Fruit fly (Drosophila melanogaster) whole organism, prepupa: Measurements from ENCODE around the gene ssp2.

Source experiments
- CG3919 ChIP-seq: fragments of 200-800 bp; sonication (Bioruptor generic); optimal IDR thresholded peaks from 3 replicates; lab custom pipeline; 2016; ENCODE audit warnings: missing biosample characterization, missing genetic modification characterization
- Eip75B ChIP-seq: fragments of 200-800 bp; sonication (Bioruptor generic); optimal IDR thresholded peaks from 3 replicates; lab custom pipeline; 2016; ENCODE audit warnings: missing biosample characterization, missing genetic modification characterization
- Eip78C ChIP-seq: fragments of 200-800 bp; sonication (Bioruptor generic); peaks from one replicate; lab custom pipeline; 2016; ENCODE audit warnings: missing biosample characterization, missing genetic modification characterization
- Eip93F ChIP-seq: fragments of 200-800 bp; sonication (Bioruptor generic); optimal IDR thresholded peaks from 2 replicates; lab custom pipeline; 2016; ENCODE audit warnings: missing biosample characterization, mild to moderate bottlenecking, missing genetic modification characterization
- Lpt ChIP-seq: fragments of 200-800 bp; sonication (Bioruptor generic); optimal IDR thresholded peaks from 3 replicates; lab custom pipeline; 2016; ENCODE audit warnings: missing biosample characterization, missing genetic modification characterization
- Smox ChIP-seq: fragments of 200-800 bp; sonication (Bioruptor generic); optimal IDR thresholded peaks from 3 replicates; lab custom pipeline; 2016; ENCODE audit warnings: missing biosample characterization, missing genetic modification characterization
- esn ChIP-seq: fragments of 200-800 bp; sonication (Bioruptor generic); optimal IDR thresholded peaks from 2 replicates; lab custom pipeline; 2016; ENCODE audit warnings: missing biosample characterization, mild to moderate bottlenecking, missing genetic modification characterization, moderate library complexity
- salr ChIP-seq, 2 experiments: fragments of 200-800 bp; sonication (Bioruptor generic); optimal IDR thresholded peaks; 3 replicates each; lab custom pipeline; 2016 to 2018; ENCODE audit warnings: missing biosample characterization in 2 of 2, missing genetic modification characterization in 2 of 2, mild to moderate bottlenecking in 1 of 2

DNA sequence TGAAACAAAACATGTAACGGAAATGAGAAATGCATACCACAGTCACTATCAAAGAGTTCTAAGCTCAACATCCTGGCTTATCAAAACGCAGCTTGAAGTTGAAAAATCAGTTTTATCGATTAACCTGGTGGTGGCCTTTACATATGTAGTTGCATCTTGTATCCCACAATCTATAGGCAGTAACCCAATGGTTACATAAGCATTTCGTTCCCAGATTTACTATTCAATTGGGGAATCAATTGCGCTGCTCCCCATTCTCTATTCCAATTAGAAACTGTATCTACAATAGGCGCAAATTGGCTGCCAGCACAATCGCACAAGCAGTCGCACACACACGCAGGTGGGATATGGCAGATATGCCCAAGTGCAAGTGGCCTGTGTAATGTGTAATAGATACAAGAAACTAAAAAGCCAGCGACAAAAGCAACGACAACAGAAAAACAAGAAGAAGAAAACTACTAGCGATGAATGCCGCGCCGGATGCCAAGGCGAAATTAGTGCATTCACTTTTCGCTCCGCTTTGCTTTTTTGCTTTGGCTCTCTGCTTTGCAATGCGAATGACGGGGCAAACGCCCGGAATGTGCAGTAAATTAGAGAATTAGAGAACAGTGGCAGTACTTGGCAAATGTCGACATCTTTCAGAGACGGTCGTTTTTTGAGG, 40.8 kb downstream of the ssp2 start:
- no peak for TF ChIP-seq esn (GFP tag; lab: Kevin White, UChicago)
- TF ChIP-seq Eip75B = no peak
- TF ChIP-seq CG3919 = no peak
- TF ChIP-seq Eip93F (GFP tag; lab: Kevin White, UChicago) = no peak
- no peak for TF ChIP-seq salr (GFP tag; optimal IDR thresholded peaks at IDR 0.05; lab: Kevin White, UChicago)
- TF ChIP-seq Smox (GFP tag; lab: Kevin White, UChicago) = no peak
- TF ChIP-seq Eip78C (GFP tag; lab: Kevin White, UChicago) = no peak
- no peak for TF ChIP-seq Lpt
